Worm (Caenorhabditis elegans): ENCODE results near the gene VB0395L.1.
A peak's percentile ranks its signal among the peaks of the same experiment; 100 is the strongest.
"Not testable (repeated sequence)": the region's sequence is repeated elsewhere in the genome, so short reads cannot be mapped to it uniquely, and the experiment has no call there.

VB0395L.1 gene

ce11 chrX:16016796-16017195 is at the start of gene VB0395L.1, which contains the start of gene nhx-1:
TSS of gene VB0395L.1 (minus strand) at chrX:16016981.
TSS of gene nhx-1 (plus strand) at chrX:16017121.
- TF ChIP-seq nhr-76 (tag; optimal IDR thresholded peaks at IDR 0.05) (no peak), nhr-237 (tag; optimal IDR thresholded peaks at IDR 0.05) (no peak), pha-4 (tag; optimal IDR thresholded peaks at IDR 0.05) (peak; percentile 55), R02D3.7 (tag; optimal IDR thresholded peaks at IDR 0.05) (no peak)

ce11 chrX:16062385-16062784 is 45.6 kb upstream of the VB0395L.1 start, which contains the start of gene T27A8.3:
TSS of gene T27A8.3 (plus strand) at chrX:16062685.
- TF ChIP-seq ZK546.5, mdl-1, aly-2 (tag; optimal IDR thresholded peaks at IDR 0.05): not testable (repeated sequence)

ce11 chrX:16058845-16059244 is 42.1 kb upstream of the VB0395L.1 start, which contains the start of gene T27A8.2:
TSS of gene T27A8.2 (minus strand) at chrX:16058945.
- TF ChIP-seq ztf-11 (tag; optimal IDR thresholded peaks at IDR 0.05): no peak
- TF ChIP-seq ceh-28 (tag; optimal IDR thresholded peaks at IDR 0.05): no peak
- no peak for TF ChIP-seq ceh-82 (tag; optimal IDR thresholded peaks at IDR 0.05)
- no peak for TF ChIP-seq nfya-1 (tag; optimal IDR thresholded peaks at IDR 0.05; ENCODE audit: insufficient read depth)
- TF ChIP-seq egl-5 (tag; optimal IDR thresholded peaks at IDR 0.05): no peak
- no peak for TF ChIP-seq ama-1 (optimal IDR thresholded peaks at IDR 0.05)
- no peak for TF ChIP-seq zag-1 (tag; optimal IDR thresholded peaks at IDR 0.05)
- TF ChIP-seq nhr-76 (tag; optimal IDR thresholded peaks at IDR 0.05): no peak
- no peak for TF ChIP-seq R02D3.7 (tag; optimal IDR thresholded peaks at IDR 0.05)
- no peak for TF ChIP-seq fkh-2 (tag; optimal IDR thresholded peaks at IDR 0.05)
- TF ChIP-seq jun-1 (tag; optimal IDR thresholded peaks at IDR 0.05): no peak
- no peak for TF ChIP-seq eor-1 (tag; optimal IDR thresholded peaks at IDR 0.05)
- no peak for TF ChIP-seq nhr-25 (tag; optimal IDR thresholded peaks at IDR 0.05)
- TF ChIP-seq mml-1 (tag; optimal IDR thresholded peaks at IDR 0.05): no peak
- TF ChIP-seq ceh-16 (tag; optimal IDR thresholded peaks at IDR 0.05): no peak
- TF ChIP-seq nhr-12 (tag; optimal IDR thresholded peaks at IDR 0.05): no peak
- TF ChIP-seq nhr-67 (tag; optimal IDR thresholded peaks at IDR 0.05): no peak
- TF ChIP-seq ZK546.5 (tag; optimal IDR thresholded peaks at IDR 0.05): no peak

ce11 chrX:16056404-16056803 is 39.6 kb upstream of the VB0395L.1 start:
- no peak for TF ChIP-seq sea-2 (GFP tag; optimal IDR thresholded peaks at IDR 0.05)
- peak; percentile 93 for TF ChIP-seq R02D3.7 (tag; optimal IDR thresholded peaks at IDR 0.05)
- peak; percentile 94 for TF ChIP-seq egl-27 (tag; optimal IDR thresholded peaks at IDR 0.05)
- TF ChIP-seq mdl-1 (tag; optimal IDR thresholded peaks at IDR 0.05): peak; percentile 82
- TF ChIP-seq ama-1 (optimal IDR thresholded peaks at IDR 0.05): peak; percentile 2
- no peak for TF ChIP-seq unc-39 (tag; optimal IDR thresholded peaks at IDR 0.05)
- TF ChIP-seq fkh-2 (tag; optimal IDR thresholded peaks at IDR 0.05): peak; percentile 71
- TF ChIP-seq eor-1 (tag; optimal IDR thresholded peaks at IDR 0.05): peak in 1 of 2 experiments; percentile 85
- TF ChIP-seq fos-1 (tag; optimal IDR thresholded peaks at IDR 0.05): peak; percentile 91
- peak; percentile 99 for TF ChIP-seq lin-39 (tag; optimal IDR thresholded peaks at IDR 0.05)
- TF ChIP-seq snpc-4 (tag; optimal IDR thresholded peaks at IDR 0.05): peak; percentile 96
- TF ChIP-seq nhr-77 (tag; optimal IDR thresholded peaks at IDR 0.05): peak; percentile 97
- TF ChIP-seq aly-2 (tag; optimal IDR thresholded peaks at IDR 0.05): peak; percentile 92
- TF ChIP-seq mml-1 (tag; optimal IDR thresholded peaks at IDR 0.05): no peak
- peak; percentile 92 for TF ChIP-seq lsy-12 (tag; optimal IDR thresholded peaks at IDR 0.05)
- peak in 2 of 3 experiments; percentile 54 to 97 for TF ChIP-seq elt-3 (tag; optimal IDR thresholded peaks at IDR 0.05)
- peak; percentile 100 for TF ChIP-seq jun-1 (tag; optimal IDR thresholded peaks at IDR 0.05)
- peak; percentile 98 for TF ChIP-seq pha-4 (tag; optimal IDR thresholded peaks at IDR 0.05)
- TF ChIP-seq nhr-43 (tag; optimal IDR thresholded peaks at IDR 0.05; ENCODE audit: poor library complexity, severe bottlenecking): peak; percentile 99
- TF ChIP-seq tbx-2 (tag; optimal IDR thresholded peaks at IDR 0.05): peak; percentile 98
- peak; percentile 98 for TF ChIP-seq nhr-23 (tag; optimal IDR thresholded peaks at IDR 0.05)
- TF ChIP-seq elt-1 (tag; optimal IDR thresholded peaks at IDR 0.05): peak; percentile 14
- peak; percentile 85 for TF ChIP-seq nhr-237 (tag; optimal IDR thresholded peaks at IDR 0.05)
- TF ChIP-seq pqm-1 (tag; optimal IDR thresholded peaks at IDR 0.05): peak; percentile 83
- peak; percentile 75 for TF ChIP-seq ceh-16 (tag; optimal IDR thresholded peaks at IDR 0.05)
- TF ChIP-seq unc-62 (GFP tag; optimal IDR thresholded peaks at IDR 0.05): peak; percentile 87
- TF ChIP-seq nhr-67 (tag; optimal IDR thresholded peaks at IDR 0.05): peak; percentile 74
- peak; percentile 97 for TF ChIP-seq egl-5 (tag; optimal IDR thresholded peaks at IDR 0.05)
- peak; percentile 97 for TF ChIP-seq skn-1 (tag; optimal IDR thresholded peaks at IDR 0.05)
- peak; percentile 92 for TF ChIP-seq zag-1 (tag; optimal IDR thresholded peaks at IDR 0.05)
- TF ChIP-seq ceh-82 (tag; optimal IDR thresholded peaks at IDR 0.05): peak; percentile 98
- TF ChIP-seq nfya-1 (tag; optimal IDR thresholded peaks at IDR 0.05; ENCODE audit: insufficient read depth): peak; percentile 95
- peak; percentile 95 for TF ChIP-seq nhr-25 (tag; optimal IDR thresholded peaks at IDR 0.05)
- peak; percentile 90 for TF ChIP-seq daf-12 (tag; optimal IDR thresholded peaks at IDR 0.05)
- peak; percentile 88 for TF ChIP-seq ztf-4 (tag; optimal IDR thresholded peaks at IDR 0.05)
- peak; percentile 79 for TF ChIP-seq elt-2 (tag; optimal IDR thresholded peaks at IDR 0.05)
- TF ChIP-seq lin-15B (tag; optimal IDR thresholded peaks at IDR 0.05): peak; percentile 31
- peak; percentile 94 for TF ChIP-seq hmg-11 (tag; optimal IDR thresholded peaks at IDR 0.05)
- peak; percentile 50 for TF ChIP-seq ztf-11 (tag; optimal IDR thresholded peaks at IDR 0.05)
- peak; percentile 63 for TF ChIP-seq ZK546.5 (tag; optimal IDR thresholded peaks at IDR 0.05)
- TF ChIP-seq nhr-11 (tag; optimal IDR thresholded peaks at IDR 0.05): peak; percentile 95
- peak; percentile 40 for TF ChIP-seq nhr-12 (tag; optimal IDR thresholded peaks at IDR 0.05)
